Worm (Caenorhabditis elegans) whole organism, L1 larva: ENCODE measurements around the gene T08D10.5.

Experiments used
- ama-1 ChIP-seq: fragments of 150-350 bp; optimal IDR thresholded peaks from 2 replicates; lab custom pipeline; 2014
- ceh-82 ChIP-seq, 3 experiments: fragments of 150-350 bp in 1 of 3; sonication (generic microtip) in 2 of 3; optimal IDR thresholded peaks; 2 replicates each; lab custom pipeline; 2014 to 2017; ENCODE audit warnings: missing biosample characterization in 3 of 3, missing genetic modification characterization in 3 of 3
- lsy-2 ChIP-seq, 2 experiments: fragments of 150-350 bp; optimal IDR thresholded peaks; 2 replicates each; lab custom pipeline; 2014; ENCODE audit warnings: missing biosample characterization in 2 of 2, missing genetic modification characterization in 2 of 2
- mdl-1 ChIP-seq, 2 experiments: fragments of 150-350 bp; optimal IDR thresholded peaks; 2 replicates each; lab custom pipeline; 2014 to 2017; ENCODE audit warnings: missing biosample characterization in 2 of 2, missing genetic modification characterization in 2 of 2, inconsistent platforms in 1 of 2
- nhr-12 ChIP-seq: sonication (generic microtip); optimal IDR thresholded peaks from 2 replicates; lab custom pipeline; 2017; ENCODE audit warnings: missing biosample characterization, missing genetic modification characterization
- skn-1 ChIP-seq: fragments of 150-350 bp; optimal IDR thresholded peaks from 2 replicates; lab custom pipeline; 2014; ENCODE audit warnings: missing biosample characterization, missing genetic modification characterization
- snu-23 ChIP-seq: sonication (generic microtip); optimal IDR thresholded peaks from 2 replicates; lab custom pipeline; 2016; ENCODE audit warnings: missing genetic modification characterization, missing compliant biosample characterization
- tlp-1 ChIP-seq: fragments of 150-350 bp; optimal IDR thresholded peaks from 2 replicates; lab custom pipeline; 2014; ENCODE audit warnings: missing biosample characterization, missing genetic modification characterization
- zag-1 ChIP-seq: fragments of 150-350 bp; optimal IDR thresholded peaks from 2 replicates; lab custom pipeline; 2014; ENCODE audit warnings: missing biosample characterization, missing genetic modification characterization
- ztf-11 ChIP-seq, 2 experiments: sonication (generic microtip); optimal IDR thresholded peaks; 2 replicates each; lab custom pipeline; 2016 to 2017; ENCODE audit warnings: missing genetic modification characterization in 2 of 2, missing biosample characterization in 1 of 2, missing compliant biosample characterization in 1 of 2

ce11 chrX:11959838-11960237 lies 2.5 kb downstream of the T08D10.5 start, which contains the start of gene C49F5.8:
- TF ChIP-seq snu-23 (GFP tag; lab: Kevin White, UChicago) (no peak), zag-1 (tag; lab: Kevin White, UChicago) (no peak), tlp-1 (tag; lab: Kevin White, UChicago) (no peak), mdl-1 (tag; optimal IDR thresholded peaks at IDR 0.05; lab: Kevin White, UChicago) (no peak), nhr-12 (tag; lab: Kevin White, UChicago) (no peak), ztf-11 (tag; optimal IDR thresholded peaks at IDR 0.05; lab: Kevin White, UChicago) (no peak), skn-1 (tag; lab: Kevin White, UChicago) (no peak), ceh-82 (tag; optimal IDR thresholded peaks at IDR 0.05; lab: Kevin White, UChicago) (no peak), ama-1 (lab: Kevin White, UChicago) (no peak), lsy-2 (tag; optimal IDR thresholded peaks at IDR 0.05; lab: Kevin White, UChicago) (no peak)
